Worm (Caenorhabditis elegans): Measurements from ENCODE around the gene F55H2.5.

Gene F55H2.5

ce11 chrIII:9471996-9472395 lies 39.3 kb upstream of the F55H2.5 start:
- TF ChIP-seq hlh-6 (tag; optimal IDR thresholded peaks at IDR 0.05) (no peak), Y22D7AL.16 (tag; optimal IDR thresholded peaks at IDR 0.05) (no peak), tbx-7 (tag; optimal IDR thresholded peaks at IDR 0.05) (no peak), hlh-30 (tag; optimal IDR thresholded peaks at IDR 0.05; ENCODE audit: insufficient read depth) (no peak), fkh-10 (GFP tag; optimal IDR thresholded peaks at IDR 0.05) (no peak), eyg-1 (tag; optimal IDR thresholded peaks at IDR 0.05) (no peak), ceh-22 (tag; optimal IDR thresholded peaks at IDR 0.05) (no peak), nhr-232 (tag; optimal IDR thresholded peaks at IDR 0.05) (no peak), T23F11.4 (GFP tag; optimal IDR thresholded peaks at IDR 0.05) (no peak), unc-3 (GFP tag; conservative IDR thresholded peaks at IDR 0.05) (no peak), unc-3 (tag; optimal IDR thresholded peaks at IDR 0.05) (no peak), elt-2 (tag; optimal IDR thresholded peaks at IDR 0.05) (no peak), ceh-18 (tag; optimal IDR thresholded peaks at IDR 0.05) (no peak), ztf-16 (tag; optimal IDR thresholded peaks at IDR 0.05) (no peak), ceh-14 (tag; optimal IDR thresholded peaks at IDR 0.05) (no peak)

DNA sequence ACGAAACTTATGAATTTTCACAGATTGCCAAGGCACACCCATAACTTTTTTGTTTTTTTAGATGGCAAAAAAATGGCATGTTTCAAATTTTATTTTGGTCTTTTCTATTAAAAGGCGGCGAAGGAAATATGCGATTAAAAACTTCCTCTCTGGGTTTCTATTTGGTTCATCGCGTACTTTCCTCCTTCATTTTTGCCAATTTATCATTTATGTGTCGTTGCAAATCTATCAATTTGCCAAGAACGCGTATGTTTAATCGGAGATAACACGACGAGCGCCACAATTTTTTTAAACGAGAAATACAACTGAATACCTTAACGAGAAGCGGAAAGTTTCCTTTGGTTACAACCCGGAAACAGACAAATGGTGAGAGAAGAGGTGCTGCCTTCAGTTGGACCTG lies 38.8 kb upstream of the F55H2.5 start:
- TF ChIP-seq C08G9.2 (tag; optimal IDR thresholded peaks at IDR 0.05) (no peak), dve-1 (tag; optimal IDR thresholded peaks at IDR 0.05) (no peak), ama-1 (optimal IDR thresholded peaks at IDR 0.05) (no peak), ceh-6 (GFP tag; optimal IDR thresholded peaks at IDR 0.05) (no peak), F13H6.1 (tag; optimal IDR thresholded peaks at IDR 0.05) (no peak), ceh-9 (tag; optimal IDR thresholded peaks at IDR 0.05) (no peak), pat-9 (tag; optimal IDR thresholded peaks at IDR 0.05) (no peak), Y22D7AL.16 (tag; optimal IDR thresholded peaks at IDR 0.05) (no peak), tbx-2 (tag; optimal IDR thresholded peaks at IDR 0.05) (no peak), rnt-1 (tag; optimal IDR thresholded peaks at IDR 0.05) (no peak), fkh-6 (tag; optimal IDR thresholded peaks at IDR 0.05) (no peak), pha-2 (tag; optimal IDR thresholded peaks at IDR 0.05) (no peak), pros-1 (tag; optimal IDR thresholded peaks at IDR 0.05) (no peak), ets-4 (tag; optimal IDR thresholded peaks at IDR 0.05) (no peak)

DNA sequence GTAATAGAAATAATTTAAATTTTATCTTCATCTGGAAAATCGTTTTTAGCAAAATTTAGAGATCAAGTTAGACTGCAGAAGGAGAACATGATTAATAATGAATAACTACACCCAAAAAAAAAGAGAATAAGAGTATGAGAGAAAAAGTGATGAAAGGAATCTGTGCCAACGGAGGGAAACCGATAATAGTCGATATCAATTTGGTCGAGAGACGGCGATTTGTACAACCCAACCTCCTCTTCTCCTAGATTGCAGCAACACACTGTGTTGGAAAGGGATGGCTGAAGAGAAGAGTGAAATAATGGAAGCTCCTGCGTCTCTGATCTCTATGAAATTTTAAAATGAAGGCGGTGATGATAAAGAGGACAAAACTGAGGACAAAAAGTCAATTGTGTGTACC lies 36.8 kb upstream of the F55H2.5 start:
- TF ChIP-seq fkh-6 (tag; optimal IDR thresholded peaks at IDR 0.05), result no peak
- TF ChIP-seq elt-2 (tag; optimal IDR thresholded peaks at IDR 0.05), result peak; percentile 1

ce11 chrIII:9476564-9476963 lies 34.7 kb upstream of the F55H2.5 start:
- TF ChIP-seq Y22D7AL.16 (tag; optimal IDR thresholded peaks at IDR 0.05) (no peak), hlh-30 (tag; optimal IDR thresholded peaks at IDR 0.05; ENCODE audit: insufficient read depth) (no peak), eyg-1 (tag; optimal IDR thresholded peaks at IDR 0.05) (no peak), rnt-1 (tag; optimal IDR thresholded peaks at IDR 0.05) (no peak), C08G9.2 (tag; optimal IDR thresholded peaks at IDR 0.05) (no peak), nhr-11 (tag; optimal IDR thresholded peaks at IDR 0.05) (no peak), nfya-1 (tag; optimal IDR thresholded peaks at IDR 0.05) (no peak), ceh-6 (GFP tag; optimal IDR thresholded peaks at IDR 0.05) (no peak), ceh-34 (tag; optimal IDR thresholded peaks at IDR 0.05) (no peak), lim-6 (tag; optimal IDR thresholded peaks at IDR 0.05) (no peak), sox-2 (GFP tag; IDR thresholded peaks at IDR 0.05) (no peak), ttx-3 (tag; optimal IDR thresholded peaks at IDR 0.05) (no peak)

- no peak for TF ChIP-seq che-1 (tag; optimal IDR thresholded peaks at IDR 0.05)
Observed at ce11 chrIII:9482423-9482993, 28.8 kb upstream of the F55H2.5 start.
